Worm (Caenorhabditis elegans): ENCODE data around the gene srh-234.

DNA sequence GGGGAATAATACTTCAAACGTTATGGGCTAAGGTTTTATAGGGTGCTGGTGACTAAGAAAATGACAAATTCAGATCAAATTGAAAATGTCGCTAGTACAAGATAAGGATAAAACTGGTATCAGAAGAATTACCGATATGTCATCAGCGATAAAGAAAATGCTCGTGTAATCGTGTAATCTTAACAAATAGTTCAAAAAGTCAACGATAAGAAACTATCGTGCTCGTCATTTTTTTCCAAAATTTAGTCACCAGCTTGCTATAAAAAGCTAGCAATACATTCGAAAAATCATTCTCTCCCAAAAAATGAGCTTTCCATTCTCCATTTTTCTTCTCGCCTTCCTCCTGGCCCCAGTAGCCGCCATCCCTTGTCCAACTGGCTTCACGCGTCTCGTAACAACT, 13.9 kb downstream of the srh-234 start, which contains the start of gene clec-45:
- TF ChIP-seq flt-1 (GFP tag; IDR thresholded peaks at IDR 0.05) (no peak), cog-1 (tag; optimal IDR thresholded peaks at IDR 0.05) (no peak), ztf-29 (GFP tag; IDR thresholded peaks at IDR 0.05) (no peak)

Measured in whole organism, midembryonic.